Worm (Caenorhabditis elegans): ENCODE results near the gene srh-59.

- no peak for TF ChIP-seq ama-1 (optimal IDR thresholded peaks at IDR 0.05)
- no peak for TF ChIP-seq ama-1 (GFP tag; optimal IDR thresholded peaks at IDR 0.05)
- TF ChIP-seq nfya-1 (tag; optimal IDR thresholded peaks at IDR 0.05; ENCODE audit: borderline replicate concordance, insufficient read depth), result no peak
- TF ChIP-seq B0019.2 (GFP tag; conservative IDR thresholded peaks at IDR 0.05), result no peak
- no peak for TF ChIP-seq snpc-1.3 (tag; optimal IDR thresholded peaks at IDR 0.05; ENCODE audit: insufficient read depth)
- TF ChIP-seq F57C9.4 (tag; optimal IDR thresholded peaks at IDR 0.05), result no peak
- TF ChIP-seq lsy-27 (tag; optimal IDR thresholded peaks at IDR 0.05; ENCODE audit: borderline replicate concordance, insufficient read depth), result no peak
- TF ChIP-seq snpc-4 (GFP tag; optimal IDR thresholded peaks at IDR 0.05), result no peak
- no peak for TF ChIP-seq snpc-4 (tag; optimal IDR thresholded peaks at IDR 0.05)
- TF ChIP-seq hlh-12 (tag; optimal IDR thresholded peaks at IDR 0.05), result no peak
Measured at ce11 chrII:3570927-3571538, 10.8 kb upstream of the srh-59 start, which contains the start of the genes clec-128 and clec-129.
